Worm (Caenorhabditis elegans) whole organism, early embryonic: ENCODE measurements around the gene osm-10.

ENCODE experiments used
- aly-1 ChIP-seq: sonication (generic microtip); optimal IDR thresholded peaks from 2 replicates; lab custom pipeline; 2016; ENCODE audit warnings: missing genetic modification characterization, missing compliant biosample characterization
- ama-1 ChIP-seq: fragments of 150-350 bp; optimal IDR thresholded peaks from 2 replicates; lab custom pipeline; 2014
- ceh-13 ChIP-seq: fragments of 200-800 bp; sonication (Bioruptor generic); optimal IDR thresholded peaks from 2 replicates; lab custom pipeline; 2018; ENCODE audit warnings: mild to moderate bottlenecking, missing genetic modification characterization, missing compliant biosample characterization
- flt-1 ChIP-seq: fragments of 200-800 bp; sonication (Bioruptor generic); IDR thresholded peaks from 2 replicates; pipeline ENCODE4 v1.3.6; 2022; ENCODE audit warnings: missing genetic modification characterization, missing compliant biosample characterization
- hmbx-1 ChIP-seq: sonication (generic microtip); optimal IDR thresholded peaks from 2 replicates; lab custom pipeline; 2016; ENCODE audit warnings: mild to moderate bottlenecking, missing genetic modification characterization, missing compliant biosample characterization
- hnd-1 ChIP-seq: sonication (generic microtip); optimal IDR thresholded peaks from 2 replicates; lab custom pipeline; 2016; ENCODE audit warnings: missing genetic modification characterization, missing compliant biosample characterization
- pes-1 ChIP-seq: fragments of 200-800 bp; sonication (Bioruptor generic); IDR thresholded peaks from 2 replicates; pipeline ENCODE4 v1.3.6; 2022; ENCODE audit warnings: missing genetic modification reagents, missing genetic modification characterization, missing compliant biosample characterization
- scrt-1 ChIP-seq: fragments of 200-800 bp; sonication (Bioruptor generic); IDR thresholded peaks from 2 replicates; pipeline ENCODE4 v1.3.6; 2022; ENCODE audit warnings: missing genetic modification characterization, missing compliant biosample characterization
- tbx-11 ChIP-seq: fragments of 200-800 bp; sonication (Bioruptor generic); IDR thresholded peaks from 2 replicates; pipeline ENCODE4 v1.3.6; 2022; ENCODE audit warnings: missing genetic modification characterization, missing compliant biosample characterization
- tbx-37 ChIP-seq: fragments of 200-800 bp; sonication (Bioruptor generic); conservative IDR thresholded peaks from 2 replicates; pipeline ENCODE4 v1.3.6; 2022; ENCODE audit warnings: missing genetic modification reagents, missing genetic modification characterization, missing compliant biosample characterization

- TF ChIP-seq ceh-13 (GFP tag; lab: Kevin White, UChicago) (no peak), hnd-1 (no peak), ama-1 (no peak), flt-1 (GFP tag; lab: Robert Waterston, UW) (no peak), tbx-11 (no peak), hmbx-1 (tag; lab: Kevin White, UChicago) (no peak), scrt-1 (no peak), aly-1 (tag; lab: Kevin White, UChicago) (no peak), pes-1 (GFP tag; lab: Robert Waterston, UW) (no peak), tbx-37 (GFP tag; lab: Robert Waterston, UW) (no peak)
Observed at ce11 chrIII:7197973-7198372, 45.1 kb upstream of the osm-10 start, which contains the start of gene exos-9.
